Fruit fly (Drosophila melanogaster): ENCODE data around the gene SNF4Agamma.
A peak's percentile ranks its signal among the peaks of the same experiment; 100 is the strongest.

The SNF4Agamma gene

dm6 chr3R:21111046-21111480 lies 29.5 kb upstream of the SNF4Agamma start, which contains the start of gene Rab11 (continued):
- no peak for TF ChIP-seq CG17912 (GFP tag; optimal IDR thresholded peaks at IDR 0.05)
- TF ChIP-seq sim (GFP tag; IDR thresholded peaks at IDR 0.05): no peak
- TF ChIP-seq chn (GFP tag; optimal IDR thresholded peaks at IDR 0.05): peak; percentile 4
- no peak for TF ChIP-seq CkIIα-i1 (GFP tag; IDR thresholded peaks at IDR 0.05)
- no peak for TF ChIP-seq Hey (tag; optimal IDR thresholded peaks at IDR 0.05)
- TF ChIP-seq fu2 (GFP tag; optimal IDR thresholded peaks at IDR 0.05): peak; percentile 20
- TF ChIP-seq chm (GFP tag; IDR thresholded peaks at IDR 0.05): no peak
- TF ChIP-seq CG9727 (GFP tag; optimal IDR thresholded peaks at IDR 0.05): peak; percentile 64
- TF ChIP-seq stc (GFP tag; IDR thresholded peaks at IDR 0.05): no peak
- no peak for TF ChIP-seq CG6683 (GFP tag; optimal IDR thresholded peaks at IDR 0.05)
- TF ChIP-seq Dek (tag; optimal IDR thresholded peaks at IDR 0.05): peak; percentile 8
- no peak for TF ChIP-seq tio (GFP tag; optimal IDR thresholded peaks at IDR 0.05)
- TF ChIP-seq CG10274 (GFP tag; optimal IDR thresholded peaks at IDR 0.05): no peak
- TF ChIP-seq Adf1 (GFP tag; IDR thresholded peaks at IDR 0.05): no peak
- no peak for TF ChIP-seq Usf (GFP tag; optimal IDR thresholded peaks at IDR 0.05)
- peak; percentile 20 for TF ChIP-seq cwo (GFP tag; optimal IDR thresholded peaks at IDR 0.05)
- peak; percentile 19 for TF ChIP-seq fd3F (GFP tag; optimal IDR thresholded peaks at IDR 0.05)
- TF ChIP-seq peb (GFP tag; IDR thresholded peaks at IDR 0.05): no peak
- TF ChIP-seq zen (tag; optimal IDR thresholded peaks at IDR 0.05): peak; percentile 12
- TF ChIP-seq CG1603 (tag; optimal IDR thresholded peaks at IDR 0.05): peak; percentile 12
- peak; percentile 96 for TF ChIP-seq CG9437 (GFP tag; optimal IDR thresholded peaks at IDR 0.05)
- TF ChIP-seq HmgZ (tag; optimal IDR thresholded peaks at IDR 0.05): no peak
- TF ChIP-seq Xrp1 (GFP tag; IDR thresholded peaks at IDR 0.05): peak; percentile 44; the same call in 1 of the 2 replicates
- TF ChIP-seq HLHmδ (GFP tag; optimal IDR thresholded peaks at IDR 0.05): no peak
- TF ChIP-seq stwl (tag; optimal IDR thresholded peaks at IDR 0.05): peak; percentile 69
- peak; percentile 28 for TF ChIP-seq Vsx1 (GFP tag; optimal IDR thresholded peaks at IDR 0.05)
- peak; percentile 86 for TF ChIP-seq hbn (GFP tag; IDR thresholded peaks at IDR 0.05; ENCODE audit: partially characterized antibody)
- peak; percentile 78 for TF ChIP-seq slbo (GFP tag; IDR thresholded peaks at IDR 0.05)
- TF ChIP-seq chinmo (GFP tag; IDR thresholded peaks at IDR 0.05; ENCODE audit: partially characterized antibody): peak; percentile 61; the same call in 3 of the 4 replicates
- TF ChIP-seq CG8281 (tag; optimal IDR thresholded peaks at IDR 0.05): no peak
- TF ChIP-seq dmrt11E (tag; optimal IDR thresholded peaks at IDR 0.05): peak; percentile 40
- TF ChIP-seq caup (GFP tag; optimal IDR thresholded peaks at IDR 0.05; ENCODE audit: severe bottlenecking): peak; percentile 36
- no peak for TF ChIP-seq D19B (GFP tag; optimal IDR thresholded peaks at IDR 0.05)
- TF ChIP-seq CG12104 (GFP tag; optimal IDR thresholded peaks at IDR 0.05): peak; percentile 54
- TF ChIP-seq tx (GFP tag; optimal IDR thresholded peaks at IDR 0.05): peak; percentile 8
- TF ChIP-seq CG1647 (GFP tag; optimal IDR thresholded peaks at IDR 0.05): no peak
- TF ChIP-seq H15 (GFP tag; IDR thresholded peaks at IDR 0.05): no peak
- no peak for TF ChIP-seq grn (GFP tag; optimal IDR thresholded peaks at IDR 0.05)
- TF ChIP-seq CG14667 (GFP tag; IDR thresholded peaks at IDR 0.05): no peak
- TF ChIP-seq C15 (GFP tag; IDR thresholded peaks at IDR 0.05): no peak
- TF ChIP-seq CG5180 (GFP tag; optimal IDR thresholded peaks at IDR 0.05): no peak
- peak; percentile 88 for TF ChIP-seq CG6791 (GFP tag; IDR thresholded peaks at IDR 0.05; ENCODE audit: partially characterized antibody)
- TF ChIP-seq Elba2 (GFP tag; optimal IDR thresholded peaks at IDR 0.05): no peak
- no peak for TF ChIP-seq ftz-f1 (GFP tag; optimal IDR thresholded peaks at IDR 0.05)
- TF ChIP-seq aop (GFP tag; IDR thresholded peaks at IDR 0.05): no peak
- peak; percentile 20; the same call in 1 of the 2 replicates for TF ChIP-seq CG6689 (GFP tag; IDR thresholded peaks at IDR 0.05)
- no peak for TF ChIP-seq fd64A (GFP tag; optimal IDR thresholded peaks at IDR 0.05)
- no peak for TF ChIP-seq CG10565 (GFP tag; optimal IDR thresholded peaks at IDR 0.05)
- TF ChIP-seq CG7372 (GFP tag; IDR thresholded peaks at IDR 0.05): no peak
- TF ChIP-seq Asciz (GFP tag; optimal IDR thresholded peaks at IDR 0.05): peak; percentile 40
- TF ChIP-seq gsb (GFP tag; IDR thresholded peaks at IDR 0.05): no peak
- TF ChIP-seq CTCF (GFP tag; optimal IDR thresholded peaks at IDR 0.05): no peak
